Worm (Caenorhabditis elegans): ENCODE data around the gene srw-79.

- TF ChIP-seq W03F9.2 (tag; optimal IDR thresholded peaks at IDR 0.05) (no peak), him-1 (tag; optimal IDR thresholded peaks at IDR 0.05) (no peak)
Observed at ce11 chrII:2946438-2946837, at the start of gene srw-79.

Data from whole organism, L4/young adult.